Fruit fly (Drosophila melanogaster) whole organism, wandering third instar larva: ENCODE data around the gene Rox8.
A peak's percentile ranks its signal among the peaks of the same experiment; 100 is the strongest.

Source experiments
- Abd-B ChIP-seq: fragments of >200 bp; optimal IDR thresholded peaks from 2 replicates; lab custom pipeline; 2017; ENCODE audit warnings: missing biosample characterization, missing genetic modification characterization
- Dfd ChIP-seq: fragments of >200 bp; optimal IDR thresholded peaks from 2 replicates; lab custom pipeline; 2017; ENCODE audit warnings: missing biosample characterization, missing genetic modification characterization
- Dif ChIP-seq: fragments of 200-275, 200-300 bp; sonication (Bioruptor generic); optimal IDR thresholded peaks from 2 replicates; lab custom pipeline; 2018; ENCODE audit warnings: missing biosample characterization, missing genetic modification characterization; ENCODE audit not compliant: partially characterized antibody
- Hr78 ChIP-seq: fragments of >200 bp; optimal IDR thresholded peaks from 2 replicates; lab custom pipeline; 2017; ENCODE audit warnings: missing biosample characterization, missing genetic modification characterization
- Mio ChIP-seq: sonication (Bioruptor generic); optimal IDR thresholded peaks from 2 replicates; lab custom pipeline; 2016; ENCODE audit warnings: missing biosample characterization, missing genetic modification characterization
- Vsx2 ChIP-seq: fragments of 200-300, 225-300 bp; sonication (Bioruptor generic); optimal IDR thresholded peaks from 2 replicates; lab custom pipeline; 2018; ENCODE audit warnings: missing biosample characterization, missing genetic modification characterization; ENCODE audit not compliant: partially characterized antibody
- br ChIP-seq: fragments of 200-800 bp; sonication (Bioruptor generic); optimal IDR thresholded peaks from 2 replicates; lab custom pipeline; 2016; ENCODE audit warnings: missing biosample characterization, missing genetic modification characterization
- foxo ChIP-seq, 2 experiments: fragments of 200-800 bp; sonication (Bioruptor generic); optimal IDR thresholded peaks; 2 replicates in 1 of 2; 3 replicates in 1 of 2; lab custom pipeline; 2016 to 2017; ENCODE audit warnings: missing biosample characterization in 2 of 2, missing genetic modification characterization in 2 of 2
- fru ChIP-seq: fragments of 200-800 bp; sonication (Bioruptor generic); optimal IDR thresholded peaks from 3 replicates; lab custom pipeline; 2016; ENCODE audit warnings: missing biosample characterization, mild to moderate bottlenecking, missing genetic modification characterization
- h ChIP-seq: fragments of 200-800 bp; sonication (Bioruptor generic); optimal IDR thresholded peaks from 3 replicates; lab custom pipeline; 2016; ENCODE audit warnings: missing biosample characterization, mild to moderate bottlenecking, missing genetic modification characterization
- rgr ChIP-seq: fragments of 200-800 bp; sonication (Bioruptor generic); optimal IDR thresholded peaks from 3 replicates; lab custom pipeline; 2016; ENCODE audit warnings: missing biosample characterization, mild to moderate bottlenecking, missing genetic modification characterization
- sage ChIP-seq: fragments of 200-800 bp; sonication (Bioruptor generic); optimal IDR thresholded peaks from 2 replicates; lab custom pipeline; 2016; ENCODE audit warnings: missing biosample characterization, mild to moderate bottlenecking, missing genetic modification characterization
- tai ChIP-seq: sonication (Bioruptor generic); optimal IDR thresholded peaks from 2 replicates; lab custom pipeline; 2016; ENCODE audit warnings: missing biosample characterization, missing genetic modification characterization
- usp ChIP-seq: fragments of >200 bp; optimal IDR thresholded peaks from 2 replicates; lab custom pipeline; 2017; ENCODE audit warnings: missing biosample characterization, missing genetic modification characterization

DNA sequence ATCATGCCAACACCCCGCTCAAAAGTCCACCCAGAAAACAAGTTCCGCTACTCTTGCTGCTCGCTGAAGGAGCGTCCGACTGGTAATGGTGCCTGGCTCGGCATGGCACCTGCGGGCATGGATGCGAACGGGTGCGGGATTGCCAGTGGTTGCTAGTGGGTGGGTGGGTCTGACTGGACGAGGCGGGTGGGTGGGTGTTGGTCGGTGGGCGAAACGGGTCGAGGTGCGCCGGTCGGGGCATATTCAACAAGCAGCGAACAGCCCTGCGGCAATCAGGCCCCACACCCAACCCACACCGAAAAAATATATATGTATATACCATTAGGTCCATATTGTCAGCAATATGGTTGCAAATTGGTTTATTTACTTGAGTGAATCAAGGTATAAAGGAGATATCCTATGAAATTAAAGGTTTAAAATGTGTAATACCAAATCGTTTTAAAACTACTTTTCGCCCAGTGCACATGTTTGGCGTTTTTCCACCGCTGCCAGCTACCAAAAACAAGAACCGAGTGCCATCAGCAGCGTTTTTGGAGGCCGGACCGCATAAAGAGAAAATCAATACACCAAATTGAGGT, 37.3 kb downstream of the Rox8 start:
- TF ChIP-seq rgr (peak; percentile 32), sage (GFP tag; lab: Kevin White, UChicago) (no peak), Abd-B (GFP tag; lab: Kevin White, UChicago) (no peak), h (GFP tag; lab: Kevin White, UChicago) (peak; percentile 49), Mio (GFP tag; lab: Kevin White, UChicago) (no peak), usp (GFP tag; lab: Kevin White, UChicago) (no peak), fru (peak; percentile 21), foxo (GFP tag; optimal IDR thresholded peaks at IDR 0.05; lab: Kevin White, UChicago) (peak in 1 of 2 experiments; percentile 37), Vsx2 (GFP tag; lab: Kevin White, UChicago) (no peak), br (GFP tag; lab: Kevin White, UChicago) (peak; percentile 5), Hr78 (GFP tag; lab: Kevin White, UChicago) (no peak), tai (GFP tag; lab: Kevin White, UChicago) (no peak), Dif (GFP tag; lab: Kevin White, UChicago) (no peak), Dfd (GFP tag; lab: Kevin White, UChicago) (no peak)
